Fruit fly (Drosophila melanogaster) whole organism, adult: ENCODE results near the gene Glut4EF.
A peak's percentile ranks its signal among the peaks of the same experiment; 100 is the strongest.

Experiments
- CG11617 ChIP-seq: fragments of 200-800 bp; sonication (Bioruptor generic); optimal IDR thresholded peaks from 2 replicates; lab custom pipeline; 2017; ENCODE audit warnings: mild to moderate bottlenecking, missing biosample characterization, missing genetic modification reagents, missing genetic modification characterization
- CG12768 ChIP-seq: fragments of 200-800 bp; sonication (Bioruptor generic); optimal IDR thresholded peaks from 2 replicates; lab custom pipeline; 2017; ENCODE audit warnings: missing biosample characterization, missing genetic modification characterization, mild to moderate bottlenecking, moderate library complexity, missing genetic modification reagents
- CG14711 ChIP-seq: fragments of 200-800 bp; sonication (Bioruptor generic); optimal IDR thresholded peaks from 2 replicates; lab custom pipeline; 2018; ENCODE audit warnings: missing biosample characterization, mild to moderate bottlenecking, missing genetic modification characterization, moderate library complexity
- CG1620 ChIP-seq: fragments of 200-800 bp; sonication (Bioruptor generic); optimal IDR thresholded peaks from 2 replicates; lab custom pipeline; 2016; ENCODE audit warnings: missing biosample characterization, missing genetic modification characterization
- CG33017 ChIP-seq: fragments of 200-800 bp; sonication (Bioruptor generic); optimal IDR thresholded peaks from 2 replicates; lab custom pipeline; 2018; ENCODE audit warnings: missing biosample characterization, mild to moderate bottlenecking, missing genetic modification characterization, moderate library complexity
- CG5204 ChIP-seq: fragments of 200-800 bp; sonication (Bioruptor generic); optimal IDR thresholded peaks from 2 replicates; lab custom pipeline; 2016; ENCODE audit warnings: missing biosample characterization, missing genetic modification characterization
- CG7045 ChIP-seq: fragments of 200-800 bp; sonication (Bioruptor generic); optimal IDR thresholded peaks from 2 replicates; lab custom pipeline; 2017; ENCODE audit warnings: missing biosample characterization, mild to moderate bottlenecking, missing genetic modification characterization
- CG7101 ChIP-seq: fragments of 200-800 bp; sonication (Bioruptor generic); optimal IDR thresholded peaks from 2 replicates; lab custom pipeline; 2018; ENCODE audit warnings: missing biosample characterization, mild to moderate bottlenecking, missing genetic modification characterization, moderate library complexity
- Clk ChIP-seq: fragments of 200-800 bp; sonication (Bioruptor generic); optimal IDR thresholded peaks from 2 replicates; lab custom pipeline; 2017; ENCODE audit warnings: missing biosample characterization, missing genetic modification characterization
- Crg-1 ChIP-seq: fragments of 200-800 bp; sonication (Bioruptor generic); optimal IDR thresholded peaks from 2 replicates; lab custom pipeline; 2016; ENCODE audit warnings: missing biosample characterization, missing genetic modification characterization
- Hr96 ChIP-seq: fragments of 200-800 bp; sonication (Bioruptor generic); optimal IDR thresholded peaks from 2 replicates; lab custom pipeline; 2016; ENCODE audit warnings: missing biosample characterization, missing genetic modification characterization
- Mnt ChIP-seq: fragments of 200-800 bp; sonication (Bioruptor generic); optimal IDR thresholded peaks from 2 replicates; lab custom pipeline; 2016; ENCODE audit warnings: missing biosample characterization, mild to moderate bottlenecking, missing genetic modification characterization
- bab1 ChIP-seq: fragments of 200-800 bp; sonication (Bioruptor generic); optimal IDR thresholded peaks from 3 replicates; lab custom pipeline; 2019; ENCODE audit warnings: missing biosample characterization, mild to moderate bottlenecking, missing genetic modification characterization, moderate library complexity
- cic ChIP-seq: fragments of 200-800 bp; sonication (Bioruptor generic); optimal IDR thresholded peaks from 2 replicates; lab custom pipeline; 2017; ENCODE audit warnings: missing biosample characterization, mild to moderate bottlenecking, missing genetic modification characterization, moderate library complexity
- cnc ChIP-seq, 2 experiments: fragments of >200 bp; optimal IDR thresholded peaks; 2 replicates each; lab custom pipeline; 2017
- kay ChIP-seq: fragments of 200-800 bp; sonication (Bioruptor generic); peaks from one replicate; lab custom pipeline; 2016; ENCODE audit warnings: missing biosample characterization, missing genetic modification characterization, borderline replicate concordance
- ovo ChIP-seq: fragments of 200-800 bp; sonication (Bioruptor generic); optimal IDR thresholded peaks from 2 replicates; lab custom pipeline; 2016; ENCODE audit warnings: missing biosample characterization, missing genetic modification characterization
- pad ChIP-seq: fragments of 200-800 bp; sonication (Bioruptor generic); optimal IDR thresholded peaks from 3 replicates; lab custom pipeline; 2017; ENCODE audit warnings: missing biosample characterization, missing genetic modification characterization, mild to moderate bottlenecking, moderate library complexity, missing genetic modification reagents
- tj ChIP-seq: fragments of 200-800 bp; sonication (Bioruptor generic); optimal IDR thresholded peaks from 3 replicates; lab custom pipeline; 2017; ENCODE audit warnings: missing biosample characterization, mild to moderate bottlenecking, missing genetic modification characterization, moderate library complexity
- toe ChIP-seq: fragments of 200-800 bp; sonication (Bioruptor generic); optimal IDR thresholded peaks from 2 replicates; lab custom pipeline; 2016; ENCODE audit warnings: missing biosample characterization, missing genetic modification characterization

Glut4EF gene

DNA sequence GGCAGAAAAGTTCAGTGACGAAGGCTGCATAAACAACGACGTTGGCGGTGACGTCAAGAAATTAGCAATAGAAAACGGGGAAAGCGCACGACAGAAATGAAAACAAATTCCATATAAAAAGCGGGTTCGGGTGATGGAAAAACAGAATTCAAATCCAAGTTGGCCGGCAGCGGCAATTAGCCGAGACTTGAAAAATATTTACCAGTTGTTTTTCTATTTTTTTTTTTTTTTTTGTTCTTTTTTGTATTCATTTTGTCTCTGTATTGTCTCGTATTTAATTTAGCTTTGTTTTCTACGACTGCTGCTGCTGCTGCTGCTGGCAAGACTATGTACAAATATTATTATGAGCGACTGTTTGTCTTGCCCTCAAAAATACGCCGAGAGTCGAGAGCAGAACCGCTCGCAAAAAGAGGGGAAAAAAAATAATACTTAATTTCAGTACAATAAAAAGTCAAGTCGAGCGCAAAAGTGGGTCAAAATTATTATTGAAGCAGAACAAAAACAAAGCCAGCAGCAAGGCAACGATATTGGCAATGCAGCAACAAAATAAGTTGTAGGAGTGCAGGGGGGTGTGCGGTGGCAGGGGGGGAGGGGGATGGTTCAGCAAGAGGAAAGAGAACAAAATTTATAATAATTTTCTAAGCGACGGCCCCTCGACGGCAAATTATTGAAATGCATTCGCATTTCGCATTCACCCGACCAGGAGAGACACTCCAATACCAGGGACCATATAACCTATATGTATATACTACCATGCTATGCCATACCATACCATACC, 59.7 kb downstream of the Glut4EF start:
- TF ChIP-seq CG14711, result no peak
- TF ChIP-seq kay, result peak; percentile 52
- TF ChIP-seq bab1 (GFP tag; lab: Kevin White, UChicago), result no peak
- no peak for TF ChIP-seq CG11617 (GFP tag; lab: Kevin White, UChicago)
- TF ChIP-seq Mnt (GFP tag; lab: Kevin White, UChicago), result no peak
- TF ChIP-seq CG33017 (tag; lab: Kevin White, UChicago), result no peak
- no peak for TF ChIP-seq tj (GFP tag; lab: Kevin White, UChicago)
- TF ChIP-seq ovo (GFP tag; lab: Kevin White, UChicago), result no peak

DNA sequence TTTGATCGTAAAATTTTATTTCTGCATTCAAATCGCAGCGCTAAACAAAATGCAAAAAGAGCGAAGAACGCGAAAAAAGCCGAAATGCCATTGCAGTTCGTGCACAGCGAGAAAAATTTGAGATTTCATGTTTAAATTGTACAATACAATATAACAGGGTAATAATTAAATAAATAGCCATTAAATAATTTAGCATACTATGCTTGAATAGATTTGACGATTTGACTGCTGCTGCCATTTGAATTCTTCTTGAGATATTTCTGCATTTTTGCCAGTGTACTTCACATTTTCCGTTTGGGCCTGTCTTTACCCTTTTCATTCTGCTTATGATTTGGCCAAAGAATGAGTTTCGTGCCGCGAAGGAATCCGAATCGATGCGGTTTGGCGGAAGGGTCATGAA, 60.4 kb downstream of the Glut4EF start:
- TF ChIP-seq CG5204 (GFP tag; lab: Kevin White, UChicago), result peak; percentile 38
- TF ChIP-seq pad (GFP tag; lab: Kevin White, UChicago), result peak; percentile 14
- peak; percentile 44 for TF ChIP-seq bab1 (GFP tag; lab: Kevin White, UChicago)
- peak; percentile 15 for TF ChIP-seq kay
- peak; percentile 46 for TF ChIP-seq CG14711
- TF ChIP-seq cnc (optimal IDR thresholded peaks at IDR 0.05; lab: Kevin White, UChicago), result no peak
- TF ChIP-seq CG12768, result no peak
- peak; percentile 87 for TF ChIP-seq tj (GFP tag; lab: Kevin White, UChicago)

DNA sequence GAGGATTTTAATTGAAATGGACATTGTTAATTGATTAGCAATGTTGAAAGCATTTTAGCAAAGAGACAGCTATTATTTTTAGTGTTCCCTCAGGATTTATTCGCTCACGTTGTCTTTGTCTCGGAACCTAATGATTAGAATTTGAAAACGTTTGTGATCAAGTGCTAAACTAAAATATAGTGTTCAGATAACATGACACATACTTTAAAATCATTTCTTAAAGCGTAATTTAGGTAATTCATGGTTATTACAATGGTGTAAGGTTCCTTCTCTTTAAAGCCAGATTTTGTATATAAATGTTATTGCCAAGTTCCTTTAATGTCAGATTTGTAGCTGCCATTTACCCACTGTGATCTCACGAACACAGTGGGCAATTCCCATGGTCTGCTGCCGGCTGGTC, 62.7 kb downstream of the Glut4EF start:
- TF ChIP-seq tj (GFP tag; lab: Kevin White, UChicago) (no peak), bab1 (GFP tag; lab: Kevin White, UChicago) (no peak), CG5204 (GFP tag; lab: Kevin White, UChicago) (no peak), cnc (optimal IDR thresholded peaks at IDR 0.05; lab: Kevin White, UChicago) (no peak), Crg-1 (GFP tag; lab: Kevin White, UChicago) (no peak), ovo (GFP tag; lab: Kevin White, UChicago) (no peak), toe (GFP tag; lab: Kevin White, UChicago) (no peak), cic (GFP tag; lab: Kevin White, UChicago) (no peak), kay (no peak), Clk (GFP tag; lab: Kevin White, UChicago) (no peak), CG12768 (no peak), CG33017 (tag; lab: Kevin White, UChicago) (no peak), Hr96 (no peak), Mnt (GFP tag; lab: Kevin White, UChicago) (no peak), CG11617 (GFP tag; lab: Kevin White, UChicago) (no peak)

dm6 chr3R:9937605-9938004, 63.1 kb downstream of the Glut4EF start:
- TF ChIP-seq CG12768 (no peak), CG7101 (tag; lab: Kevin White, UChicago) (no peak), CG1620 (no peak), Clk (GFP tag; lab: Kevin White, UChicago) (no peak), CG14711 (no peak), Hr96 (no peak), tj (GFP tag; lab: Kevin White, UChicago) (no peak), bab1 (GFP tag; lab: Kevin White, UChicago) (no peak), Mnt (GFP tag; lab: Kevin White, UChicago) (no peak), CG5204 (GFP tag; lab: Kevin White, UChicago) (no peak), CG33017 (tag; lab: Kevin White, UChicago) (no peak), Crg-1 (GFP tag; lab: Kevin White, UChicago) (no peak), ovo (GFP tag; lab: Kevin White, UChicago) (no peak), CG7045 (GFP tag; lab: Kevin White, UChicago) (no peak), cnc (optimal IDR thresholded peaks at IDR 0.05; lab: Kevin White, UChicago) (no peak)

dm6 chr3R:9938495-9938894, 64.0 kb downstream of the Glut4EF start:
- no peak for TF ChIP-seq pad (GFP tag; lab: Kevin White, UChicago)

DNA sequence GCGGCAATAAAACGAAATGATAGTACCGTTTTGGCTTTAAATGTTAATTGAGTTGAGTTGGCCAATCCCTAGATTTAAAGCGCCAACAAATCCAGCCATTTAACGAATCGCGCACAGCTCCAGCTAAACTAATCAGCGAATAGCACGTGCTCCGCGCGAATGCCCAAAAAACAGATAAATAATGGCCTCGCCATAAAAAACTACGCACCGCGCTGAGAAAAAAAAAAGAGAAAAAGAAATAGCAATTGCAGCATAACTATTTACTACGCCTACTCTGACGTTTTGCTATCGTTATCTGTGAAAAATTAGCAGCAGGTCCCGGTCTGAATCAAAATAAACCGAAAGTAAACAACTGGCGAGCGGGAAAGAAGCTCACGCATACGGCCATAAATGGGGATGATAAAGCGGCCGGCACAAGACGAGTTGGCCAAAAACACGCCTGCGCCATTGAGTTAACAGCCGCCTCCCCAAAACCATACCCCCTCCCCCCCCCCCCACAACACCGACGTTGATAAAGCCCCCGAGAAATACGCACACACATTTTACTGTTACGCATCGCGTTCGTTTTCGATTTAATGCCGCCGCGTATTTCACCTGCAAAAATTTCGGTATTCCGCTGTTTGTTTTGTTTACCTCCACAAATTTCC, 65.0 kb downstream of the Glut4EF start:
- TF ChIP-seq cic (GFP tag; lab: Kevin White, UChicago) (no peak), CG33017 (tag; lab: Kevin White, UChicago) (no peak), bab1 (GFP tag; lab: Kevin White, UChicago) (no peak), CG7045 (GFP tag; lab: Kevin White, UChicago) (no peak), CG12768 (no peak), CG1620 (no peak), pad (GFP tag; lab: Kevin White, UChicago) (no peak), tj (GFP tag; lab: Kevin White, UChicago) (no peak), Hr96 (no peak), Clk (GFP tag; lab: Kevin White, UChicago) (no peak), kay (no peak), CG7101 (tag; lab: Kevin White, UChicago) (no peak), CG11617 (GFP tag; lab: Kevin White, UChicago) (no peak), cnc (optimal IDR thresholded peaks at IDR 0.05; lab: Kevin White, UChicago) (no peak), CG5204 (GFP tag; lab: Kevin White, UChicago) (no peak), Crg-1 (GFP tag; lab: Kevin White, UChicago) (no peak), ovo (GFP tag; lab: Kevin White, UChicago) (no peak), toe (GFP tag; lab: Kevin White, UChicago) (no peak), CG14711 (no peak)
